Worm (Caenorhabditis elegans) whole organism, late embryonic: ENCODE data around the gene inx-8.
A peak's percentile ranks its signal among the peaks of the same experiment; 100 is the strongest.

ENCODE experiments used
- C38D4.7 ChIP-seq: fragments of 200-800 bp; sonication (Bioruptor generic); optimal IDR thresholded peaks from 2 replicates; lab custom pipeline; 2018; ENCODE audit warnings: mild to moderate bottlenecking, missing genetic modification characterization, moderate library complexity, missing compliant biosample characterization
- K09A11.1 ChIP-seq: sonication (generic microtip); optimal IDR thresholded peaks from 2 replicates; lab custom pipeline; 2017; ENCODE audit warnings: antibody characterized with exemption, mild to moderate bottlenecking, missing genetic modification characterization, missing compliant biosample characterization; ENCODE audit not compliant: insufficient read depth
- T23F11.4 ChIP-seq: fragments of 200-800 bp; sonication (Bioruptor generic); optimal IDR thresholded peaks from 2 replicates; lab custom pipeline; 2018; ENCODE audit warnings: mild to moderate bottlenecking, missing genetic modification characterization, missing compliant biosample characterization
- Y22D7AL.16 ChIP-seq: sonication (generic microtip); optimal IDR thresholded peaks from 2 replicates; lab custom pipeline; 2016; ENCODE audit warnings: missing genetic modification characterization, missing compliant biosample characterization
- ahr-1 ChIP-seq: sonication (generic microtip); optimal IDR thresholded peaks from 2 replicates; lab custom pipeline; 2016; ENCODE audit warnings: missing genetic modification characterization, missing compliant biosample characterization
- ama-1 ChIP-seq: fragments of 150-350 bp; optimal IDR thresholded peaks from 2 replicates; lab custom pipeline; 2014
- ceh-18 ChIP-seq: sonication (generic microtip); optimal IDR thresholded peaks from 2 replicates; lab custom pipeline; 2016; ENCODE audit warnings: missing genetic modification characterization, missing compliant biosample characterization
- ceh-2 ChIP-seq: sonication (generic microtip); optimal IDR thresholded peaks from 2 replicates; lab custom pipeline; 2016; ENCODE audit warnings: missing genotype, missing genetic modification characterization, missing compliant biosample characterization
- ceh-22 ChIP-seq: sonication (generic microtip); optimal IDR thresholded peaks from 2 replicates; lab custom pipeline; 2017; ENCODE audit warnings: missing biosample characterization, missing genetic modification characterization
- ceh-24 ChIP-seq: sonication (generic microtip); optimal IDR thresholded peaks from 2 replicates; lab custom pipeline; 2016; ENCODE audit warnings: mild to moderate bottlenecking, missing genetic modification characterization, missing compliant biosample characterization
- ceh-30 ChIP-seq: fragments of 150-350 bp; optimal IDR thresholded peaks from 2 replicates; lab custom pipeline; 2014; ENCODE audit warnings: missing biosample characterization, missing genetic modification characterization
- ceh-31 ChIP-seq: sonication (generic microtip); optimal IDR thresholded peaks from 2 replicates; lab custom pipeline; 2016; ENCODE audit warnings: missing genetic modification characterization, missing compliant biosample characterization
- ceh-45 ChIP-seq: fragments of 200-800 bp; sonication (Bioruptor generic); IDR thresholded peaks from 2 replicates; pipeline ENCODE4 v1.3.6; 2022; ENCODE audit warnings: missing genetic modification reagents, missing genetic modification characterization, missing compliant biosample characterization
- ceh-6 ChIP-seq: fragments of 200-800 bp; sonication (Bioruptor generic); optimal IDR thresholded peaks from 2 replicates; lab custom pipeline; 2018; ENCODE audit warnings: mild to moderate bottlenecking, missing genetic modification characterization, missing compliant biosample characterization
- dmd-4 ChIP-seq: sonication (generic microtip); optimal IDR thresholded peaks from 2 replicates; lab custom pipeline; 2016; ENCODE audit warnings: borderline replicate concordance, missing genetic modification characterization, missing compliant biosample characterization
- dve-1 ChIP-seq: sonication (generic microtip); optimal IDR thresholded peaks from 2 replicates; lab custom pipeline; 2017; ENCODE audit warnings: antibody characterized with exemption, mild to moderate bottlenecking, missing genetic modification characterization, missing compliant biosample characterization
- elt-2 ChIP-seq: sonication (generic microtip); optimal IDR thresholded peaks from 2 replicates; lab custom pipeline; 2016; ENCODE audit warnings: missing genetic modification reagents, missing genetic modification characterization, missing compliant biosample characterization
- elt-4 ChIP-seq: sonication (generic microtip); optimal IDR thresholded peaks from 2 replicates; lab custom pipeline; 2016; ENCODE audit warnings: missing genetic modification characterization, missing compliant biosample characterization
- fkh-10 ChIP-seq: fragments of 150-350 bp; optimal IDR thresholded peaks from 2 replicates; lab custom pipeline; 2014; ENCODE audit warnings: missing biosample characterization, missing genetic modification reagents, missing genetic modification characterization
- fkh-6 ChIP-seq: sonication (generic microtip); optimal IDR thresholded peaks from 2 replicates; lab custom pipeline; 2016; ENCODE audit warnings: missing genetic modification characterization, missing compliant biosample characterization
- gmeb-2 ChIP-seq: sonication (generic microtip); optimal IDR thresholded peaks from 2 replicates; lab custom pipeline; 2016; ENCODE audit warnings: missing genetic modification characterization, inconsistent platforms, missing compliant biosample characterization
- hlh-13 ChIP-seq: fragments of 200-800 bp; sonication (Bioruptor generic); optimal IDR thresholded peaks from 2 replicates; lab custom pipeline; 2018; ENCODE audit warnings: mild to moderate bottlenecking, missing genetic modification characterization, missing compliant biosample characterization
- hlh-15 ChIP-seq: sonication (generic microtip); optimal IDR thresholded peaks from 2 replicates; lab custom pipeline; 2016; ENCODE audit warnings: missing genetic modification characterization, missing compliant biosample characterization
- hlh-6 ChIP-seq: sonication (generic microtip); optimal IDR thresholded peaks from 2 replicates; lab custom pipeline; 2016; ENCODE audit warnings: missing genotype, missing genetic modification characterization, missing compliant biosample characterization
- lin-11 ChIP-seq: fragments of 200-800 bp; sonication (Bioruptor generic); optimal IDR thresholded peaks from 2 replicates; lab custom pipeline; 2018; ENCODE audit warnings: mild to moderate bottlenecking, missing genetic modification characterization, missing compliant biosample characterization
- nfya-1 ChIP-seq: sonication (generic microtip); optimal IDR thresholded peaks from 2 replicates; lab custom pipeline; 2017; ENCODE audit warnings: missing genetic modification characterization, mild to moderate bottlenecking, missing compliant biosample characterization, antibody characterized with exemption, moderate library complexity
- nhr-11 ChIP-seq: fragments of 150-350 bp; optimal IDR thresholded peaks from 2 replicates; lab custom pipeline; 2014; ENCODE audit warnings: missing biosample characterization, missing genetic modification characterization
- nhr-232 ChIP-seq: sonication (generic microtip); optimal IDR thresholded peaks from 2 replicates; lab custom pipeline; 2016; ENCODE audit warnings: missing genetic modification characterization, missing compliant biosample characterization
- npax-4 ChIP-seq: sonication (generic microtip); optimal IDR thresholded peaks from 2 replicates; lab custom pipeline; 2016; ENCODE audit warnings: missing genetic modification characterization, missing compliant biosample characterization
- odd-2 ChIP-seq: sonication (generic microtip); optimal IDR thresholded peaks from 2 replicates; lab custom pipeline; 2017; ENCODE audit warnings: antibody characterized with exemption, mild to moderate bottlenecking, missing genetic modification characterization, missing compliant biosample characterization
- pat-9 ChIP-seq: fragments of 200-800 bp; sonication (Bioruptor generic); optimal IDR thresholded peaks from 2 replicates; lab custom pipeline; 2018; ENCODE audit warnings: mild to moderate bottlenecking, missing genetic modification characterization, moderate library complexity, missing compliant biosample characterization
- pax-1 ChIP-seq: fragments of 150-350 bp; optimal IDR thresholded peaks from 2 replicates; lab custom pipeline; 2014; ENCODE audit warnings: missing biosample characterization, missing genetic modification characterization
- pha-2 ChIP-seq: sonication (generic microtip); optimal IDR thresholded peaks from 2 replicates; lab custom pipeline; 2017; ENCODE audit warnings: mild to moderate bottlenecking, missing genetic modification characterization, missing compliant biosample characterization
- pqm-1 ChIP-seq: sonication (generic microtip); optimal IDR thresholded peaks from 2 replicates; lab custom pipeline; 2016; ENCODE audit warnings: missing genetic modification characterization, missing compliant biosample characterization
- ref-2 ChIP-seq: sonication (generic microtip); optimal IDR thresholded peaks from 2 replicates; lab custom pipeline; 2016; ENCODE audit warnings: missing genetic modification characterization, missing compliant biosample characterization
- rnt-1 ChIP-seq: sonication (generic microtip); optimal IDR thresholded peaks from 2 replicates; lab custom pipeline; 2016; ENCODE audit warnings: missing genetic modification characterization, missing compliant biosample characterization
- sox-2 ChIP-seq: fragments of 200-800 bp; sonication (Bioruptor generic); IDR thresholded peaks from 2 replicates; pipeline ENCODE4 v1.3.6; 2022; ENCODE audit warnings: missing genetic modification reagents, missing genetic modification characterization, missing compliant biosample characterization
- syd-9 ChIP-seq: sonication (generic microtip); optimal IDR thresholded peaks from 2 replicates; lab custom pipeline; 2016; ENCODE audit warnings: mild to moderate bottlenecking, missing genetic modification characterization, moderate library complexity, missing compliant biosample characterization
- tbx-2 ChIP-seq: sonication (generic microtip); optimal IDR thresholded peaks from 2 replicates; lab custom pipeline; 2016; ENCODE audit warnings: missing genetic modification characterization, missing compliant biosample characterization
- tbx-7 ChIP-seq: sonication (generic microtip); optimal IDR thresholded peaks from 2 replicates; lab custom pipeline; 2016; ENCODE audit warnings: missing genotype, missing genetic modification characterization, missing compliant biosample characterization
- unc-42 ChIP-seq: sonication (generic microtip); optimal IDR thresholded peaks from 2 replicates; lab custom pipeline; 2016; ENCODE audit warnings: missing genotype, missing genetic modification characterization, missing compliant biosample characterization
- unc-55 ChIP-seq: sonication (generic microtip); optimal IDR thresholded peaks from 2 replicates; lab custom pipeline; 2017; ENCODE audit warnings: missing biosample characterization, missing genetic modification reagents, missing genetic modification characterization
- zip-5 ChIP-seq: sonication (generic microtip); optimal IDR thresholded peaks from 2 replicates; lab custom pipeline; 2016; ENCODE audit warnings: missing genetic modification characterization, missing compliant biosample characterization
- ztf-16 ChIP-seq: sonication (generic microtip); optimal IDR thresholded peaks from 2 replicates; lab custom pipeline; 2017; ENCODE audit warnings: missing genetic modification characterization, missing compliant biosample characterization

Gene inx-8

ce11 chrIV:11681905-11682304, 8.3 kb downstream of the inx-8 start, which contains the start of gene ZK792.4:
Gene ZK792.4, minus strand, starts transcription at chrIV:11682005.
- no peak for TF ChIP-seq C38D4.7

- no peak for TF ChIP-seq ztf-16 (tag; lab: Kevin White, UChicago)
- no peak for TF ChIP-seq Y22D7AL.16 (tag; lab: Kevin White, UChicago)
- no peak for TF ChIP-seq T23F11.4 (GFP tag; lab: Kevin White, UChicago)
- TF ChIP-seq, all 69 proteins: peak for 0
Observed at ce11 chrIV:11688018-11688417, 14.4 kb downstream of the inx-8 start, which contains the start of gene ZK792.5. Gene ZK792.5, minus strand, starts transcription at chrIV:11688118.

DNA sequence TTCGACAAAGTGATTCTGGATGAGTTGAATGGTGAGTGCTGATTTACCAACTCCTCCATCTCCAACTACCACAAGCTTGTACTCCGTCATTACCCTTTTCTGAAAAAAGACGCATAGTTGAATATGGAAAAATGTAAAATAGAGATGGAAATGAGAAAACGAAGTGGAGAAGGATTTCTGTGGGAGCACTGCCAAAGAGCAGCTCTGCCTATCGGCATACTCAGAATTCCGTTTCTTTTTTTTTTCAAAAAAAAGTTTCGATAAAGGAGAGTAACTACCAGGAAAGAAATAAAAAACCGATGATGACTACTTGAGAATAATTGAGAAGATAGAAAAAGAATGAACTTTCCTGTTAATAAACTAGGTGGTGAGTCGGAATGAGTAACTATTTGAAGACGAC, 17.3 kb downstream of the inx-8 start, which contains the start of gene let-60:
Gene let-60, minus strand, starts transcription at position 101 of the 400 bp plus-strand sequence.
- TF ChIP-seq unc-42 (tag; lab: Kevin White, UChicago) (no peak), dmd-4 (tag; lab: Kevin White, UChicago) (no peak), hlh-15 (tag; lab: Kevin White, UChicago) (no peak), pqm-1 (no peak), fkh-6 (no peak)

ce11 chrIV:11691524-11691923, 17.9 kb downstream of the inx-8 start:
- TF ChIP-seq gmeb-2 (tag; lab: Kevin White, UChicago) (no peak), ref-2 (tag; lab: Kevin White, UChicago) (no peak), fkh-10 (GFP tag; lab: Kevin White, UChicago) (no peak), ceh-45 (GFP tag; lab: Robert Waterston, UW) (no peak), ceh-30 (tag; lab: Kevin White, UChicago) (no peak), hlh-15 (tag; lab: Kevin White, UChicago) (no peak), K09A11.1 (tag; lab: Kevin White, UChicago) (no peak), pax-1 (tag; lab: Kevin White, UChicago) (no peak), dve-1 (tag; lab: Kevin White, UChicago) (no peak), pat-9 (tag; lab: Kevin White, UChicago) (no peak), tbx-7 (no peak), ceh-2 (no peak), ceh-22 (tag; lab: Kevin White, UChicago) (no peak), Y22D7AL.16 (tag; lab: Kevin White, UChicago) (no peak), ceh-6 (no peak), unc-55 (no peak)

DNA sequence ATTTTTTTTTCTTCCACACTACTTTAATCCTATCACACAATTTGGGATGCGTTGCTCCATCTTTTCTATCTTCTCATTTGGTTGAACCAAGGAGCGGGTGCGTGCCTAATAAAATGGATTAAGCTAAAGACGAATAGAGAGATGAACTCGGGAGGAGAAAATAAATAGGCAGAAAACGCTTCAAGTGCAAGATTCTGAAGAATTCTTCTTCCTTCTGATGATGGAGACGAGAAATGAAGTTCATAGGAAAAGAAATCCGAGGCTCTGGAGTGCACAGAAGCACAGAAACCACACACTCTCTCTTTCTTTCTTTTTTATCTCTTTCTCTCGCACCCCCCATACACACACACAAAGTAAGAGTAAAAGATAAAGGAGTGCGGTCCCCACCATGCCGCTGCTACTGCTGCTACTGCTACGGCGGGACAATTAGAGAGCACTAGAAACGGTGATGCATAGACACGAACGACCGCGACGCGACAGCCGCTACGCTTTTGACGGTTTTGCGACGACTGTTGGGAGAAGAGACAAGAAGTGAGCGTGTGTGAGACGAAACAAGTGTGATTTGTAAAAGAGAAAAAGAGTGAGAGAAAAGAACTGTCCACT, 18.5 kb downstream of the inx-8 start:
- peak; percentile 52 for TF ChIP-seq syd-9 (tag; lab: Kevin White, UChicago)
- no peak for TF ChIP-seq elt-4 (tag; lab: Kevin White, UChicago)
- no peak for TF ChIP-seq npax-4 (tag; lab: Kevin White, UChicago)
- peak; percentile 45 for TF ChIP-seq pha-2 (tag; lab: Kevin White, UChicago)
- no peak for TF ChIP-seq Y22D7AL.16 (tag; lab: Kevin White, UChicago)
- peak; percentile 1 for TF ChIP-seq tbx-7
- no peak for TF ChIP-seq nhr-232
- peak; percentile 81 for TF ChIP-seq nfya-1 (tag; lab: Kevin White, UChicago)
- TF ChIP-seq pqm-1, result peak; percentile 44
- no peak for TF ChIP-seq hlh-13 (GFP tag; lab: Kevin White, UChicago)
- TF ChIP-seq tbx-2 (tag; lab: Kevin White, UChicago), result peak; percentile 76
- peak; percentile 98 for TF ChIP-seq unc-42 (tag; lab: Kevin White, UChicago)
- peak; percentile 88 for TF ChIP-seq ceh-18 (tag; lab: Kevin White, UChicago)
- peak; percentile 72 for TF ChIP-seq dve-1 (tag; lab: Kevin White, UChicago)
- TF ChIP-seq elt-2 (tag; lab: Kevin White, UChicago), result peak; percentile 91
- TF ChIP-seq ama-1, result no peak
- peak; percentile 46 for TF ChIP-seq ztf-16 (tag; lab: Kevin White, UChicago)
- TF ChIP-seq odd-2, result peak; percentile 18
- peak; percentile 24 for TF ChIP-seq hlh-6
- peak; percentile 85 for TF ChIP-seq ref-2 (tag; lab: Kevin White, UChicago)
- TF ChIP-seq ceh-24 (tag; lab: Kevin White, UChicago), result no peak
- no peak for TF ChIP-seq ceh-6
- peak; percentile 34; the same call in 1 of the 2 replicates for TF ChIP-seq sox-2 (GFP tag; lab: Robert Waterston, UW)
- TF ChIP-seq nhr-11 (tag; lab: Kevin White, UChicago), result no peak
- TF ChIP-seq ceh-31 (tag; lab: Kevin White, UChicago), result peak; percentile 82
- TF ChIP-seq rnt-1 (tag; lab: Kevin White, UChicago), result peak; percentile 81
- TF ChIP-seq lin-11 (tag; lab: Kevin White, UChicago), result no peak
- TF ChIP-seq ahr-1, result no peak
- no peak for TF ChIP-seq zip-5
